Fruit fly (Drosophila melanogaster): Measurements from ENCODE around the gene CG1662.

Gene CG1662

DNA sequence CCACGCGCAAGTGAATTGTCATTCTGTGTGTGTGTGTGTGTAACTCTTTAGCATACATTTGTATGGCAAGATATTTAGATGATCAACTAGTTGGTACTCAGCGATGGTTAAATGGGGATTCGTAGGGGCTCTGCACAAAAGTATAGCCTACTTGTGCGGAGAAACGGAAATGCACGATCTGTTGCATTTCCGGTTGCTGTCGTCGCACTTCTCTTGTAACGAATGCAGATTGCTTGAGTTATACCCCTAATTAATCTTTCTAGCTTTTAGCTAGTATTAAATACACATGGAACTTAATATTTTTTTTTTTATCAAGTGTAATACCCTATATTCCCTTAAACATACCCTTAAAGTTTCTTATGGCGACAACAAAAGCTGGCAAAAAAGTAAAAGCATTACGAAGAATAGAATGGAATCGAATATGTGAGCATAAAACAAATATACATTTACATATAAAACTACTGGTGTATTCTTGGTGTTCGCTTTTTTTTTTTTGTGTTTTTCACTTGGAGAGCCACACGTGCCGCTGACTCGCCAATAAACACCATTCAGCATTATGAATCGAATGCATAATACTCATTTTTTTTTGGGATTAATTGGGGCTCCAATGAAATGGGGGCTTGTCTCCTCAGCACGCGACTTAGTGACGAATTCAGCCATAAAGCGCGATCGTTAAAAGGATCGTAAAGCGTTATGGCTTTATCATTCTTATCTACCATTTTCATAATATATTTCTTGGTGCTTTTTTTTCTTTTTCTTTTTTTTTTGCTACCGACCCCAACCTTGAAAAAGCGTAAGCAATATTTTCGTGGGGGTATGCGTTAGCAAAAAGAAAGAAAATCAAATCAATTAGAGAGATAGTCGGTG lies 4.0 kb downstream of the CG1662 start:
- TF ChIP-seq BtbVII (GFP tag; optimal IDR thresholded peaks at IDR 0.05) (peak; percentile 63), HLH54F (GFP tag; optimal IDR thresholded peaks at IDR 0.05) (peak; percentile 78), crc (GFP tag; optimal IDR thresholded peaks at IDR 0.05) (peak; percentile 27), CG1233 (GFP tag; optimal IDR thresholded peaks at IDR 0.05) (peak; percentile 35), CG3995 (GFP tag; optimal IDR thresholded peaks at IDR 0.05) (peak; percentile 30), CG12659 (GFP tag; optimal IDR thresholded peaks at IDR 0.05) (peak; percentile 30), Ssrp (tag; optimal IDR thresholded peaks at IDR 0.05) (no peak), CG11085 (GFP tag; IDR thresholded peaks at IDR 0.05) (peak; percentile 58), CG12219 (GFP tag; optimal IDR thresholded peaks at IDR 0.05) (peak; percentile 1), CG15269 (tag; optimal IDR thresholded peaks at IDR 0.05) (peak; percentile 59), CG7786 (GFP tag; optimal IDR thresholded peaks at IDR 0.05) (peak; percentile 79), MBD-R2 (GFP tag; IDR thresholded peaks at IDR 0.05) (peak; percentile 13; the same call in 1 of the 2 replicates), tio (GFP tag; optimal IDR thresholded peaks at IDR 0.05) (peak; percentile 32), CG2889 (GFP tag; IDR thresholded peaks at IDR 0.05) (no peak), en (GFP tag; optimal IDR thresholded peaks at IDR 0.05) (peak; percentile 5), Ptx1 (GFP tag; IDR thresholded peaks at IDR 0.05) (peak; percentile 33; the same call in 1 of the 2 replicates), Dip3 (GFP tag; optimal IDR thresholded peaks at IDR 0.05) (peak; percentile 85), CG30431 (GFP tag; optimal IDR thresholded peaks at IDR 0.05) (no peak), lab (GFP tag; optimal IDR thresholded peaks at IDR 0.05) (peak; percentile 71), caup (GFP tag; optimal IDR thresholded peaks at IDR 0.05; ENCODE audit: severe bottlenecking) (peak; percentile 60), CG9876 (GFP tag; optimal IDR thresholded peaks at IDR 0.05) (peak; percentile 37), tx (GFP tag; optimal IDR thresholded peaks at IDR 0.05) (peak; percentile 50), chn (GFP tag; optimal IDR thresholded peaks at IDR 0.05) (no peak), CG8944 (GFP tag; optimal IDR thresholded peaks at IDR 0.05) (peak; percentile 34), CG11504 (tag; optimal IDR thresholded peaks at IDR 0.05) (peak; percentile 22), wdn (GFP tag; IDR thresholded peaks at IDR 0.05) (no peak), CG12236 (GFP tag; optimal IDR thresholded peaks at IDR 0.05) (no peak), Max (GFP tag; optimal IDR thresholded peaks at IDR 0.05) (no peak), emc (GFP tag; optimal IDR thresholded peaks at IDR 0.05) (peak; percentile 39), otp (GFP tag; IDR thresholded peaks at IDR 0.05) (0 out of 3 replicates have a peak, but pooled peaks have one; percentile 14), CG32532 (GFP tag; IDR thresholded peaks at IDR 0.05) (peak; percentile 81), ERR (GFP tag; optimal IDR thresholded peaks at IDR 0.05) (peak; percentile 40), CG3407 (GFP tag; optimal IDR thresholded peaks at IDR 0.05) (no peak), CG11247 (GFP tag; IDR thresholded peaks at IDR 0.05) (0 out of 2 replicates have a peak, but pooled peaks have one; percentile 20), slbo (GFP tag; IDR thresholded peaks at IDR 0.05) (peak; percentile 81), CG8281 (tag; optimal IDR thresholded peaks at IDR 0.05) (no peak), usp (GFP tag; optimal IDR thresholded peaks at IDR 0.05) (no peak), lilli (GFP tag; optimal IDR thresholded peaks at IDR 0.05) (peak; percentile 76), klu (GFP tag; IDR thresholded peaks at IDR 0.05) (peak; percentile 26; the same call in 1 of the 2 replicates), Oli (tag; optimal IDR thresholded peaks at IDR 0.05) (peak; percentile 9), CG6175 (GFP tag; IDR thresholded peaks at IDR 0.05) (0 out of 3 replicates have a peak, but pooled peaks have one; percentile 45), Dref (GFP tag; IDR thresholded peaks at IDR 0.05) (no peak), knrl (GFP tag; IDR thresholded peaks at IDR 0.05; ENCODE audit: partially characterized antibody) (no peak), CG10274 (GFP tag; optimal IDR thresholded peaks at IDR 0.05) (peak; percentile 54), CG11456 (GFP tag; IDR thresholded peaks at IDR 0.05) (0 out of 3 replicates have a peak, but pooled peaks have one; percentile 33), YL-1 (GFP tag; optimal IDR thresholded peaks at IDR 0.05) (no peak), CG15073 (GFP tag; optimal IDR thresholded peaks at IDR 0.05) (no peak), wor (GFP tag; IDR thresholded peaks at IDR 0.05) (no peak), gro (GFP tag; optimal IDR thresholded peaks at IDR 0.05) (peak; percentile 71)

All from whole organism, embryonic.